Worm (Caenorhabditis elegans): ENCODE measurements around the gene F53E10.5.

DNA sequence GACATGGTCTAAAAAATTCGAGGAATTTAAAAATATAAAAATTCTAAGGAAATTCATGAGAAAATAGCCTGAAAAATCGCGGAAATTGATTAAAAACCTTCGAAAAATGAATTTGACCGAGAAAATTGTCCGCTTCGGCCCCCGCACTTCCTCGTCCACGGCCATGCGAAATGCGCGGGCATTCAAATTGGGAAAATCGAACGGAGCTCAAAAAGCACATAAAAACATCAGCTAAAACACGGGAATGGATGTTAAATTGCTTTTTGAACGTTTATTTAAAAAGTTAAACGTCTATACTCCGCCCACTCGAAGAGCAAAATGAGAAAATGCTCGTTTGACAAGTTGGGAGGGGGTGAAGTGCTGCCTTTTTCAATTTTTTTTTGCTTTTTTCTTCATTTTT lies 4.3 kb upstream of the F53E10.5 start, which contains the start of gene F53E10.6:
- peak; percentile 71 for TF ChIP-seq mcd-1 (GFP tag; IDR thresholded peaks at IDR 0.05)
- peak; percentile 37 for TF ChIP-seq unc-130 (GFP tag; optimal IDR thresholded peaks at IDR 0.05)
- peak; percentile 2 for TF ChIP-seq F23B12.7 (tag; optimal IDR thresholded peaks at IDR 0.05; ENCODE audit: insufficient read depth)
- no peak for TF ChIP-seq ama-1 (optimal IDR thresholded peaks at IDR 0.05)
- TF ChIP-seq ama-1 (GFP tag; optimal IDR thresholded peaks at IDR 0.05), result no peak
- no peak for TF ChIP-seq hsf-1 (GFP tag; IDR thresholded peaks at IDR 0.05)
- TF ChIP-seq egl-18 (GFP tag; IDR thresholded peaks at IDR 0.05), result no peak
- 0 out of 2 replicates have a peak, but pooled peaks have one; percentile 23 for TF ChIP-seq D2030.7 (GFP tag; IDR thresholded peaks at IDR 0.05)
- peak; percentile 55; the same call in 1 of the 2 replicates for TF ChIP-seq dox-1 (GFP tag; IDR thresholded peaks at IDR 0.05)
- no peak for TF ChIP-seq madf-10 (tag; optimal IDR thresholded peaks at IDR 0.05)
- TF ChIP-seq nhr-80 (tag; optimal IDR thresholded peaks at IDR 0.05), result no peak
- no peak for TF ChIP-seq zfh-2 (GFP tag; conservative IDR thresholded peaks at IDR 0.05)
- no peak for TF ChIP-seq ZK185.1 (tag; optimal IDR thresholded peaks at IDR 0.05; ENCODE audit: poor library complexity, severe bottlenecking)
- TF ChIP-seq aptf-2 (GFP tag; conservative IDR thresholded peaks at IDR 0.05), result no peak
- no peak for TF ChIP-seq ztf-3 (GFP tag; optimal IDR thresholded peaks at IDR 0.05)
